Fruit fly (Drosophila melanogaster): ENCODE data around the gene mei-217.

mei-217 gene

dm6 chrX:17142940-17143534 is at the start of gene mei-217, which contains the start of gene mei-218 (continued):
- TF ChIP-seq Fer2 (tag; optimal IDR thresholded peaks at IDR 0.05), result no peak
- TF ChIP-seq bab2 (GFP tag; optimal IDR thresholded peaks at IDR 0.05), result peak; percentile 4
- no peak for TF ChIP-seq CG8944 (GFP tag; optimal IDR thresholded peaks at IDR 0.05)
- no peak for TF ChIP-seq CG1024 (GFP tag; IDR thresholded peaks at IDR 0.05)
- no peak for TF ChIP-seq D19B (GFP tag; optimal IDR thresholded peaks at IDR 0.05)
- no peak for TF ChIP-seq CG1832 (GFP tag; optimal IDR thresholded peaks at IDR 0.05)
- TF ChIP-seq nom (GFP tag; optimal IDR thresholded peaks at IDR 0.05), result no peak
- TF ChIP-seq CG2875 (GFP tag; optimal IDR thresholded peaks at IDR 0.05), result no peak
- TF ChIP-seq Dip2 (GFP tag; IDR thresholded peaks at IDR 0.05), result no peak
- TF ChIP-seq CG5953 (GFP tag; IDR thresholded peaks at IDR 0.05), result no peak
- peak; percentile 63 for TF ChIP-seq trem (tag; optimal IDR thresholded peaks at IDR 0.05)
- TF ChIP-seq CG9437 (GFP tag; optimal IDR thresholded peaks at IDR 0.05), result no peak
- peak; percentile 63 for TF ChIP-seq CG2116 (GFP tag; optimal IDR thresholded peaks at IDR 0.05)
- no peak for TF ChIP-seq CTCF (GFP tag; optimal IDR thresholded peaks at IDR 0.05)
- TF ChIP-seq slbo (GFP tag; IDR thresholded peaks at IDR 0.05), result peak; percentile 61
- no peak for TF ChIP-seq CG31365 (tag; optimal IDR thresholded peaks at IDR 0.05)
- TF ChIP-seq CG8924 (tag; optimal IDR thresholded peaks at IDR 0.05), result no peak
- TF ChIP-seq h (optimal IDR thresholded peaks at IDR 0.05), result no peak
- no peak for TF ChIP-seq CG9609 (GFP tag; optimal IDR thresholded peaks at IDR 0.05)
- no peak for TF ChIP-seq CG11696 (GFP tag; IDR thresholded peaks at IDR 0.05)
- peak; percentile 35; the same call in 1 of the 2 replicates for TF ChIP-seq Xrp1 (GFP tag; IDR thresholded peaks at IDR 0.05)
- no peak for TF ChIP-seq Poxn (GFP tag; IDR thresholded peaks at IDR 0.05)
- no peak for TF ChIP-seq cwo (GFP tag; optimal IDR thresholded peaks at IDR 0.05)
- TF ChIP-seq CG4707 (GFP tag; optimal IDR thresholded peaks at IDR 0.05), result no peak
- TF ChIP-seq lilli (GFP tag; optimal IDR thresholded peaks at IDR 0.05), result peak; percentile 32
- TF ChIP-seq CG13894 (tag; optimal IDR thresholded peaks at IDR 0.05), result no peak
- no peak for TF ChIP-seq CG12104 (GFP tag; optimal IDR thresholded peaks at IDR 0.05)
- TF ChIP-seq CG13287 (GFP tag; IDR thresholded peaks at IDR 0.05; ENCODE audit: partially characterized antibody), result peak; percentile 71
- no peak for TF ChIP-seq CG2712 (tag; optimal IDR thresholded peaks at IDR 0.05)
- no peak for TF ChIP-seq Eip74EF (GFP tag; optimal IDR thresholded peaks at IDR 0.05)
- TF ChIP-seq CG16813 (GFP tag; IDR thresholded peaks at IDR 0.05; ENCODE audit: partially characterized antibody), result peak; percentile 78
- TF ChIP-seq CG32767 (GFP tag; IDR thresholded peaks at IDR 0.05), result no peak
- no peak for TF ChIP-seq CG8359 (GFP tag; optimal IDR thresholded peaks at IDR 0.05; ENCODE audit: borderline replicate concordance)
- TF ChIP-seq CG3838 (GFP tag; optimal IDR thresholded peaks at IDR 0.05), result no peak
- no peak for TF ChIP-seq btn (GFP tag; optimal IDR thresholded peaks at IDR 0.05)
- TF ChIP-seq CG8388 (GFP tag; optimal IDR thresholded peaks at IDR 0.05), result no peak
- no peak for TF ChIP-seq sima (GFP tag; optimal IDR thresholded peaks at IDR 0.05)
- no peak for TF ChIP-seq croc (GFP tag; conservative IDR thresholded peaks at IDR 0.05)
- TF ChIP-seq Gug (GFP tag; IDR thresholded peaks at IDR 0.05), result no peak
- TF ChIP-seq CG17912 (GFP tag; optimal IDR thresholded peaks at IDR 0.05), result no peak
- TF ChIP-seq CG10431 (GFP tag; optimal IDR thresholded peaks at IDR 0.05), result no peak
- TF ChIP-seq bowl (GFP tag; IDR thresholded peaks at IDR 0.05), result no peak
- peak; percentile 38 for TF ChIP-seq pzg (GFP tag; optimal IDR thresholded peaks at IDR 0.05)
- no peak for TF ChIP-seq CG7786 (GFP tag; optimal IDR thresholded peaks at IDR 0.05)
- no peak for TF ChIP-seq Hand (GFP tag; optimal IDR thresholded peaks at IDR 0.05)
- no peak for TF ChIP-seq CG12071 (GFP tag; optimal IDR thresholded peaks at IDR 0.05)
- TF ChIP-seq CG12659 (GFP tag; optimal IDR thresholded peaks at IDR 0.05), result peak; percentile 52
- TF ChIP-seq chm (GFP tag; IDR thresholded peaks at IDR 0.05), result no peak
- peak; percentile 26 for TF ChIP-seq CG2120 (GFP tag; optimal IDR thresholded peaks at IDR 0.05)
- TF ChIP-seq sens-2 (GFP tag; IDR thresholded peaks at IDR 0.05), result no peak
- no peak for TF ChIP-seq chn (GFP tag; optimal IDR thresholded peaks at IDR 0.05)
- no peak for TF ChIP-seq NK7.1 (GFP tag; optimal IDR thresholded peaks at IDR 0.05)
